Fruit fly (Drosophila melanogaster) whole organism, embryonic: ENCODE results near the gene Leash.

ENCODE experiments used
- Asciz ChIP-seq: fragments of 200-800 bp; sonication (Bioruptor generic); optimal IDR thresholded peaks from 2 replicates; lab custom pipeline; 2017; ENCODE audit warnings: missing biosample characterization, mild to moderate bottlenecking, missing genetic modification characterization, missing genetic modification reagents
- Bgb ChIP-seq: fragments of 200-800 bp; sonication (Bioruptor generic); IDR thresholded peaks from 2 replicates; pipeline ENCODE4 v1.3.6; 2022; ENCODE audit warnings: missing biosample characterization, missing genetic modification characterization; ENCODE audit not compliant: partially characterized antibody
- Bteb2 ChIP-seq: fragments of 200-800 bp; sonication (Bioruptor generic); optimal IDR thresholded peaks from 2 replicates; lab custom pipeline; 2016; ENCODE audit warnings: missing biosample characterization, missing genetic modification characterization
- CG10209 ChIP-seq: fragments of 200-800 bp; sonication (Bioruptor generic); optimal IDR thresholded peaks from 3 replicates; lab custom pipeline; 2017; ENCODE audit warnings: missing biosample characterization, mild to moderate bottlenecking, missing genetic modification characterization, missing genetic modification reagents
- CG10274 ChIP-seq: fragments of 200-800 bp; sonication (Bioruptor generic); optimal IDR thresholded peaks from 3 replicates; lab custom pipeline; 2017; ENCODE audit warnings: missing biosample characterization, mild to moderate bottlenecking, missing genetic modification characterization
- CG12104 ChIP-seq: fragments of 200-800 bp; sonication (Bioruptor generic); optimal IDR thresholded peaks from 3 replicates; lab custom pipeline; 2016; ENCODE audit warnings: missing biosample characterization, missing genetic modification characterization
- CG15011 ChIP-seq: fragments of 200-800 bp; sonication (Bioruptor generic); optimal IDR thresholded peaks from 3 replicates; lab custom pipeline; 2018; ENCODE audit warnings: missing biosample characterization, mild to moderate bottlenecking, missing genetic modification characterization
- CG17361 ChIP-seq: fragments of 200-800 bp; sonication (Bioruptor generic); IDR thresholded peaks from 3 replicates; pipeline ENCODE4 v1.3.6; 2022; ENCODE audit warnings: missing biosample characterization, missing genetic modification characterization
- CG18476 ChIP-seq: fragments of 200-800 bp; sonication (Bioruptor generic); optimal IDR thresholded peaks from 2 replicates; lab custom pipeline; 2016; ENCODE audit warnings: missing biosample characterization, mild to moderate bottlenecking, missing genetic modification characterization
- CG2129 ChIP-seq: fragments of 200-800 bp; sonication (Bioruptor generic); IDR thresholded peaks from 2 replicates; pipeline ENCODE4 v1.3.6; 2022; ENCODE audit warnings: missing biosample characterization, missing genetic modification characterization; ENCODE audit not compliant: partially characterized antibody
- CG2875 ChIP-seq: fragments of 200-800 bp; sonication (Bioruptor generic); optimal IDR thresholded peaks from 2 replicates; lab custom pipeline; 2017; ENCODE audit warnings: missing biosample characterization, mild to moderate bottlenecking, missing genetic modification characterization, missing genetic modification reagents
- CG3995 ChIP-seq: fragments of 200-800 bp; sonication (Bioruptor generic); optimal IDR thresholded peaks from 3 replicates; lab custom pipeline; 2016; ENCODE audit warnings: missing biosample characterization, missing genetic modification characterization
- CG43689 ChIP-seq: fragments of 200-800 bp; sonication (Bioruptor generic); IDR thresholded peaks from 2 replicates; pipeline ENCODE4 v1.3.6; 2022; ENCODE audit warnings: missing biosample characterization, missing genetic modification characterization
- CG4617 ChIP-seq: fragments of 200-800 bp; sonication (Bioruptor generic); optimal IDR thresholded peaks from 3 replicates; lab custom pipeline; 2016; ENCODE audit warnings: missing biosample characterization, missing genetic modification characterization, borderline replicate concordance
- CG5245 ChIP-seq: fragments of 200-800 bp; sonication (Bioruptor generic); optimal IDR thresholded peaks from 3 replicates; lab custom pipeline; 2016; ENCODE audit warnings: missing biosample characterization, missing genetic modification characterization
- CG6175 ChIP-seq: fragments of 200-800 bp; sonication (Bioruptor generic); IDR thresholded peaks from 3 replicates; pipeline ENCODE4 v1.3.6; 2022; ENCODE audit warnings: missing biosample characterization, missing genetic modification characterization
- CG6654 ChIP-seq: fragments of 200-800 bp; sonication (Bioruptor generic); optimal IDR thresholded peaks from 2 replicates; lab custom pipeline; 2017; ENCODE audit warnings: missing biosample characterization, mild to moderate bottlenecking, missing genetic modification characterization
- CG6854 ChIP-seq: fragments of 200-800 bp; sonication (Bioruptor generic); optimal IDR thresholded peaks from 3 replicates; lab custom pipeline; 2017; ENCODE audit warnings: missing biosample characterization, mild to moderate bottlenecking, missing genetic modification characterization
- CG7987 ChIP-seq: fragments of 200-800 bp; sonication (Bioruptor generic); optimal IDR thresholded peaks from 2 replicates; lab custom pipeline; 2018; ENCODE audit warnings: missing biosample characterization, mild to moderate bottlenecking, missing genetic modification characterization, moderate library complexity
- D19A ChIP-seq: fragments of 200-800 bp; optimal IDR thresholded peaks from 3 replicates; lab custom pipeline; 2019; ENCODE audit warnings: missing biosample characterization, mild to moderate bottlenecking, missing genetic modification characterization, moderate library complexity
- Dll ChIP-seq: fragments of 200-800 bp; sonication (Bioruptor generic); IDR thresholded peaks from 4 replicates; pipeline ENCODE4 v1.3.6; 2022; ENCODE audit warnings: missing biosample characterization, missing genetic modification characterization; ENCODE audit not compliant: partially characterized antibody
- Ets97D ChIP-seq: fragments of 200-800 bp; sonication (Bioruptor generic); optimal IDR thresholded peaks from 3 replicates; lab custom pipeline; 2016; ENCODE audit warnings: missing biosample characterization, missing genetic modification characterization
- Gsc ChIP-seq: fragments of 200-800 bp; sonication (Bioruptor generic); IDR thresholded peaks from 2 replicates; pipeline ENCODE4 v1.3.6; 2022; ENCODE audit warnings: missing biosample characterization, missing genetic modification characterization
- HmgZ ChIP-seq: fragments of 200-800 bp; sonication (Bioruptor generic); optimal IDR thresholded peaks from 2 replicates; lab custom pipeline; 2018; ENCODE audit warnings: missing biosample characterization, mild to moderate bottlenecking, missing genetic modification characterization
- Hmx ChIP-seq: fragments of 200-800 bp; sonication (Bioruptor generic); optimal IDR thresholded peaks from 2 replicates; lab custom pipeline; 2016; ENCODE audit warnings: missing biosample characterization, missing genetic modification characterization
- Pdp1 ChIP-seq, 2 experiments: fragments of 200-800 bp; sonication (Bioruptor generic); optimal IDR thresholded peaks; 3 replicates each; lab custom pipeline; 2016; ENCODE audit warnings: missing biosample characterization in 2 of 2, missing genetic modification characterization in 2 of 2, mild to moderate bottlenecking in 1 of 2, moderate library complexity in 1 of 2
- Rfx ChIP-seq: fragments of 200-800 bp; sonication (Bioruptor generic); IDR thresholded peaks from 2 replicates; pipeline ENCODE4 v1.3.6; 2022; ENCODE audit warnings: missing biosample characterization, missing genetic modification characterization
- Rx ChIP-seq: fragments of 200-800 bp; sonication (Bioruptor generic); IDR thresholded peaks from 2 replicates; pipeline ENCODE4 v1.3.6; 2022; ENCODE audit warnings: missing biosample characterization, missing genetic modification characterization
- Sox102F ChIP-seq: fragments of 200-800 bp; sonication (Bioruptor generic); optimal IDR thresholded peaks from 2 replicates; lab custom pipeline; 2018; ENCODE audit warnings: missing biosample characterization, mild to moderate bottlenecking, missing genetic modification characterization, moderate library complexity
- Spps ChIP-seq: fragments of 200-800 bp; sonication (Bioruptor generic); optimal IDR thresholded peaks from 2 replicates; lab custom pipeline; 2018; ENCODE audit warnings: missing biosample characterization, mild to moderate bottlenecking, missing genetic modification characterization
- Stat92E ChIP-seq, 3 experiments: fragments of >200 bp in 2 of 3; fragments of 200-800 bp in 1 of 3; sonication (Bioruptor generic) in 1 of 3; optimal IDR thresholded peaks; 2 replicates each; lab custom pipeline; 2017 to 2019; ENCODE audit warnings: missing biosample characterization in 3 of 3, missing genetic modification characterization in 3 of 3, mild to moderate bottlenecking in 1 of 3, moderate library complexity in 1 of 3
- YL-1 ChIP-seq: fragments of 200-800 bp; sonication (Bioruptor generic); optimal IDR thresholded peaks from 3 replicates; lab custom pipeline; 2017; ENCODE audit warnings: missing biosample characterization, mild to moderate bottlenecking, missing genetic modification characterization
- bab2 ChIP-seq: fragments of 200-800 bp; sonication (Bioruptor generic); optimal IDR thresholded peaks from 2 replicates; lab custom pipeline; 2016; ENCODE audit warnings: missing biosample characterization, missing genetic modification characterization
- bigmax ChIP-seq: fragments of 200-800 bp; sonication (Bioruptor generic); optimal IDR thresholded peaks from 2 replicates; lab custom pipeline; 2018; ENCODE audit warnings: missing biosample characterization, mild to moderate bottlenecking, missing genetic modification characterization
- dan ChIP-seq: fragments of 200-800 bp; sonication (Bioruptor generic); IDR thresholded peaks from 2 replicates; pipeline ENCODE4 v1.3.6; 2022; ENCODE audit warnings: missing biosample characterization, missing genetic modification characterization
- exex ChIP-seq: fragments of 200-800 bp; sonication (Bioruptor generic); optimal IDR thresholded peaks from 4 replicates; lab custom pipeline; 2018; ENCODE audit warnings: missing biosample characterization, mild to moderate bottlenecking, missing genetic modification characterization, moderate library complexity
- fd102C ChIP-seq: fragments of 200-800 bp; sonication (Bioruptor generic); optimal IDR thresholded peaks from 2 replicates; lab custom pipeline; 2018; ENCODE audit warnings: missing biosample characterization, mild to moderate bottlenecking, missing genetic modification characterization, moderate library complexity
- gcm2 ChIP-seq: fragments of 200-800 bp; sonication (Bioruptor generic); optimal IDR thresholded peaks from 2 replicates; lab custom pipeline; 2016; ENCODE audit warnings: missing biosample characterization, missing genetic modification characterization
- gsb ChIP-seq: fragments of 200-800 bp; sonication (Bioruptor generic); IDR thresholded peaks from 2 replicates; pipeline ENCODE4 v1.3.6; 2022; ENCODE audit warnings: missing biosample characterization, missing genetic modification characterization
- lab ChIP-seq: fragments of 200-800 bp; sonication (Bioruptor generic); optimal IDR thresholded peaks from 3 replicates; lab custom pipeline; 2017; ENCODE audit warnings: missing biosample characterization, missing genetic modification characterization, mild to moderate bottlenecking, moderate library complexity, missing genetic modification reagents
- nom ChIP-seq: fragments of 200-800 bp; sonication (Bioruptor generic); optimal IDR thresholded peaks from 2 replicates; lab custom pipeline; 2017; ENCODE audit warnings: missing biosample characterization, missing genetic modification characterization, mild to moderate bottlenecking, moderate library complexity, missing genetic modification reagents
- pan ChIP-seq, 4 experiments: fragments of >200 bp in 3 of 4; fragments of 200-800 bp in 1 of 4; sonication (Bioruptor generic) in 1 of 4; optimal IDR thresholded peaks in 3 of 4; IDR thresholded peaks in 1 of 4; 2 replicates each; pipeline versions ENCODE4 v1.3.6 to Lab custom; 2017 to 2022; ENCODE audit warnings: missing biosample characterization in 2 of 4, missing genetic modification characterization in 2 of 4, mixed read lengths in 1 of 4
- pros ChIP-seq: fragments of 200-800 bp; sonication (Bioruptor generic); optimal IDR thresholded peaks from 3 replicates; lab custom pipeline; 2019; ENCODE audit warnings: missing biosample characterization, mild to moderate bottlenecking, missing genetic modification characterization, moderate library complexity
- salm ChIP-seq: fragments of 200-800 bp; sonication (Bioruptor generic); optimal IDR thresholded peaks from 2 replicates; lab custom pipeline; 2018; ENCODE audit warnings: missing biosample characterization, mild to moderate bottlenecking, missing genetic modification characterization
- trh ChIP-seq: fragments of 200-800 bp; sonication (Bioruptor generic); optimal IDR thresholded peaks from 2 replicates; lab custom pipeline; 2016; ENCODE audit warnings: missing biosample characterization, missing genetic modification characterization
- tx ChIP-seq: fragments of 200-800 bp; sonication (Bioruptor generic); optimal IDR thresholded peaks from 2 replicates; lab custom pipeline; 2016; ENCODE audit warnings: missing biosample characterization, missing genetic modification characterization

The Leash gene

dm6 chr3R:10886462-10887315 is 1.3 kb downstream of the Leash start (continued):
- TF ChIP-seq gcm2 (GFP tag; lab: Kevin White, UChicago): peak; percentile 48
- peak; percentile 84 for TF ChIP-seq bab2
- peak; percentile 39 for TF ChIP-seq YL-1 (GFP tag; lab: Kevin White, UChicago)
- TF ChIP-seq D19A (tag; lab: Kevin White, UChicago): peak; percentile 75
- TF ChIP-seq CG6654 (GFP tag; lab: Kevin White, UChicago): peak; percentile 53
- peak; percentile 92 for TF ChIP-seq HmgZ (tag; lab: Kevin White, UChicago)
- peak; percentile 23 for TF ChIP-seq pros (GFP tag; lab: Kevin White, UChicago)
- TF ChIP-seq Hmx (GFP tag; lab: Kevin White, UChicago): peak; percentile 84
- TF ChIP-seq CG2129 (GFP tag; lab: Robert Waterston, UW): no peak
- no peak for TF ChIP-seq bigmax
- peak; percentile 92 for TF ChIP-seq CG6854
- peak; percentile 85 for TF ChIP-seq CG15011
- TF ChIP-seq Stat92E (GFP tag; optimal IDR thresholded peaks at IDR 0.05; lab: Kevin White, UChicago): peak in 1 of 3 experiments; percentile 74
- TF ChIP-seq dan (GFP tag; lab: Robert Waterston, UW): no peak
- TF ChIP-seq gsb (GFP tag; lab: Robert Waterston, UW): peak; percentile 77; the same call in 1 of the 2 replicates
- peak; percentile 80 for TF ChIP-seq CG2875
- peak; percentile 8; the same call in 1 of the 2 replicates for TF ChIP-seq Bgb
- peak; percentile 73 for TF ChIP-seq CG18476 (GFP tag; lab: Kevin White, UChicago)
- peak; percentile 89 for TF ChIP-seq Sox102F (GFP tag; lab: Kevin White, UChicago)
- TF ChIP-seq CG43689 (GFP tag; lab: Robert Waterston, UW): peak; percentile 69
- TF ChIP-seq Rfx: peak; percentile 92
- peak; percentile 99 for TF ChIP-seq CG10274 (GFP tag; lab: Kevin White, UChicago)
- TF ChIP-seq CG3995 (GFP tag; lab: Kevin White, UChicago): peak; percentile 48
- peak; percentile 72 for TF ChIP-seq exex (tag; lab: Kevin White, UChicago)
- peak; percentile 91 for TF ChIP-seq CG10209 (GFP tag; lab: Kevin White, UChicago)
- TF ChIP-seq Asciz: peak; percentile 81
- peak; percentile 36 for TF ChIP-seq CG4617 (GFP tag; lab: Kevin White, UChicago)
- TF ChIP-seq Spps: peak; percentile 70
- TF ChIP-seq CG12104 (GFP tag; lab: Kevin White, UChicago): peak; percentile 87
- TF ChIP-seq Gsc (GFP tag; lab: Robert Waterston, UW): peak; percentile 51; the same call in 1 of the 2 replicates
- peak; percentile 55; the same call in 1 of the 2 replicates for TF ChIP-seq Rx (GFP tag; lab: Robert Waterston, UW)
- peak; percentile 88 for TF ChIP-seq Bteb2 (GFP tag; lab: Kevin White, UChicago)
- peak; percentile 48 for TF ChIP-seq trh (GFP tag; lab: Kevin White, UChicago)
- peak; percentile 84 for TF ChIP-seq salm (tag; lab: Kevin White, UChicago)
- 0 out of 4 replicates have a peak, but pooled peaks have one; percentile 49 for TF ChIP-seq Dll
- peak; percentile 12 for TF ChIP-seq CG7987 (GFP tag; lab: Kevin White, UChicago)
- peak; percentile 82 for TF ChIP-seq nom (GFP tag; lab: Kevin White, UChicago)
- peak; percentile 91 for TF ChIP-seq CG17361 (GFP tag; lab: Robert Waterston, UW)
- peak; percentile 96 for TF ChIP-seq lab (GFP tag; lab: Kevin White, UChicago)
- TF ChIP-seq tx (GFP tag; lab: Kevin White, UChicago): peak; percentile 71
- TF ChIP-seq CG6175: no peak; the same call in 2 of the 3 replicates
- no peak for TF ChIP-seq pan (optimal IDR thresholded peaks at IDR 0.05; lab: Kevin White, UChicago)
- peak in 1 of 2 experiments; percentile 82 for TF ChIP-seq pan (GFP tag; optimal IDR thresholded peaks at IDR 0.05 in 1 of 2, IDR thresholded peaks at IDR 0.05 in 1 of 2)
- peak; percentile 87 to 89 for TF ChIP-seq Pdp1 (GFP tag; optimal IDR thresholded peaks at IDR 0.05; lab: Kevin White, UChicago)
- peak; percentile 60 for TF ChIP-seq CG5245 (GFP tag; lab: Kevin White, UChicago)
- peak; percentile 56 for TF ChIP-seq Ets97D (GFP tag; lab: Kevin White, UChicago)
- TF ChIP-seq fd102C (GFP tag; lab: Kevin White, UChicago): no peak
